Worm (Caenorhabditis elegans) whole organism, young adult: Measurements from ENCODE around the gene lhfp-4.
"Not testable (repeated sequence)": the region's sequence is repeated elsewhere in the genome, so short reads cannot be mapped to it uniquely, and the experiment has no call there.

ENCODE experiments used
- B0261.1 ChIP-seq: sonication (generic microtip); optimal IDR thresholded peaks from 2 replicates; lab custom pipeline; 2016; ENCODE audit warnings: mild to moderate bottlenecking, missing genetic modification characterization, moderate library complexity, missing compliant biosample characterization
- D2030.7 ChIP-seq: fragments of 200-800 bp; sonication (Bioruptor generic); IDR thresholded peaks from 2 replicates; pipeline ENCODE4 v1.3.6; 2022; ENCODE audit warnings: missing genetic modification reagents, missing genetic modification characterization, missing compliant biosample characterization
- F33H1.4 ChIP-seq: fragments of 200-800 bp; sonication (Bioruptor generic); IDR thresholded peaks from 2 replicates; pipeline ENCODE4 v1.3.6; 2022; ENCODE audit warnings: missing genetic modification reagents, missing genetic modification characterization, missing compliant biosample characterization
- F57A8.1 ChIP-seq: fragments of 200-800 bp; sonication (Bioruptor generic); optimal IDR thresholded peaks from 2 replicates; lab custom pipeline; 2018; ENCODE audit warnings: mild to moderate bottlenecking, missing genetic modification characterization, moderate library complexity, missing compliant biosample characterization
- K11D2.4 ChIP-seq: fragments of 200-800 bp; sonication (Bioruptor generic); IDR thresholded peaks from 2 replicates; pipeline ENCODE4 v1.3.6; 2022; ENCODE audit warnings: missing genetic modification reagents, missing genetic modification characterization, missing compliant biosample characterization
- T07F8.4 ChIP-seq: sonication (generic microtip); optimal IDR thresholded peaks from 2 replicates; lab custom pipeline; 2016; ENCODE audit warnings: mild to moderate bottlenecking, missing genetic modification characterization, moderate library complexity, missing compliant biosample characterization
- Y67H2A.10 ChIP-seq: fragments of 200-800 bp; sonication (Bioruptor generic); conservative IDR thresholded peaks from 2 replicates; pipeline ENCODE4 v1.3.6; 2022; ENCODE audit warnings: missing genetic modification reagents, missing genetic modification characterization, missing compliant biosample characterization
- Y79H2A.3 ChIP-seq: fragments of 200-800 bp; sonication (Bioruptor generic); conservative IDR thresholded peaks from 2 replicates; pipeline ENCODE4 v1.3.6; 2022; ENCODE audit warnings: missing genetic modification reagents, missing genetic modification characterization, missing compliant biosample characterization
- aptf-3 ChIP-seq: fragments of 200-800 bp; sonication (Bioruptor generic); IDR thresholded peaks from 2 replicates; pipeline ENCODE4 v1.3.6; 2022; ENCODE audit warnings: missing genetic modification characterization, missing compliant biosample characterization
- atf-7 ChIP-seq: sonication (generic microtip); optimal IDR thresholded peaks from 2 replicates; lab custom pipeline; 2017; ENCODE audit warnings: mild to moderate bottlenecking, missing genetic modification characterization, missing compliant biosample characterization
- athp-1 ChIP-seq: sonication (generic microtip); optimal IDR thresholded peaks from 2 replicates; lab custom pipeline; 2017; ENCODE audit warnings: mild to moderate bottlenecking, missing genetic modification characterization, missing compliant biosample characterization
- bed-1 ChIP-seq: fragments of 200-800 bp; sonication (Bioruptor generic); IDR thresholded peaks from 2 replicates; pipeline ENCODE4 v1.3.6; 2022; ENCODE audit warnings: missing genetic modification reagents, missing genetic modification characterization, missing compliant biosample characterization
- bed-2 ChIP-seq: fragments of 200-800 bp; sonication (Bioruptor generic); IDR thresholded peaks from 2 replicates; pipeline ENCODE4 v1.3.6; 2022; ENCODE audit warnings: missing genetic modification reagents, missing genetic modification characterization, missing compliant biosample characterization
- ceh-40 ChIP-seq: fragments of 200-800 bp; sonication (Bioruptor generic); IDR thresholded peaks from 2 replicates; pipeline ENCODE4 v1.3.6; 2022; ENCODE audit warnings: missing genetic modification characterization, missing compliant biosample characterization
- die-1 ChIP-seq: sonication (generic microtip); optimal IDR thresholded peaks from 2 replicates; lab custom pipeline; 2016; ENCODE audit warnings: missing genotype, mild to moderate bottlenecking, missing genetic modification characterization, missing compliant biosample characterization
- dox-1 ChIP-seq: fragments of 200-800 bp; sonication (Bioruptor generic); IDR thresholded peaks from 2 replicates; pipeline ENCODE4 v1.3.6; 2022; ENCODE audit warnings: missing genetic modification reagents, missing genetic modification characterization, missing compliant biosample characterization
- efl-1 ChIP-seq: fragments of 150-350 bp; optimal IDR thresholded peaks from 2 replicates; lab custom pipeline; 2014; ENCODE audit warnings: missing biosample characterization, missing genetic modification reagents, missing genetic modification characterization
- egl-18 ChIP-seq: fragments of 200-800 bp; sonication (Bioruptor generic); IDR thresholded peaks from 2 replicates; pipeline ENCODE4 v1.3.6; 2022; ENCODE audit warnings: missing genetic modification reagents, missing genetic modification characterization, missing compliant biosample characterization
- ets-4 ChIP-seq: fragments of 200-800 bp; sonication (Bioruptor generic); optimal IDR thresholded peaks from 2 replicates; lab custom pipeline; 2018; ENCODE audit warnings: mild to moderate bottlenecking, missing genetic modification characterization, missing compliant biosample characterization
- fkh-3 ChIP-seq: sonication (generic microtip); optimal IDR thresholded peaks from 2 replicates; lab custom pipeline; 2016; ENCODE audit warnings: mild to moderate bottlenecking, missing genetic modification characterization, missing compliant biosample characterization
- hmg-1.2 ChIP-seq: fragments of 200-800 bp; sonication (Bioruptor generic); IDR thresholded peaks from 2 replicates; pipeline ENCODE4 v1.3.6; 2022; ENCODE audit warnings: missing genetic modification reagents, missing genetic modification characterization, missing compliant biosample characterization
- hsf-1 ChIP-seq: fragments of 200-800 bp; sonication (Bioruptor generic); IDR thresholded peaks from 2 replicates; pipeline ENCODE4 v1.3.6; 2022; ENCODE audit warnings: missing genetic modification reagents, missing genetic modification characterization, missing compliant biosample characterization
- lin-26 ChIP-seq: fragments of 200-800 bp; sonication (Bioruptor generic); IDR thresholded peaks from 2 replicates; pipeline ENCODE4 v1.3.6; 2022; ENCODE audit warnings: missing genetic modification reagents, missing genetic modification characterization, missing compliant biosample characterization
- madf-3 ChIP-seq: fragments of 200-800 bp; sonication (Bioruptor generic); IDR thresholded peaks from 2 replicates; pipeline ENCODE4 v1.3.6; 2022; ENCODE audit warnings: missing genetic modification reagents, missing genetic modification characterization, missing compliant biosample characterization
- madf-8 ChIP-seq: fragments of 200-800 bp; sonication (Bioruptor generic); conservative IDR thresholded peaks from 2 replicates; pipeline ENCODE4 v1.3.6; 2022; ENCODE audit warnings: missing genetic modification reagents, missing genetic modification characterization, missing compliant biosample characterization
- mes-4 ChIP-seq: sonication (generic microtip); optimal IDR thresholded peaks from 2 replicates; lab custom pipeline; 2016; ENCODE audit warnings: missing genotype, missing genetic modification characterization, missing compliant biosample characterization
- nhr-179 ChIP-seq: sonication (generic microtip); optimal IDR thresholded peaks from 2 replicates; lab custom pipeline; 2016; ENCODE audit warnings: mild to moderate bottlenecking, missing genetic modification characterization, missing compliant biosample characterization
- rcor-1 ChIP-seq: fragments of 200-800 bp; sonication (Bioruptor generic); IDR thresholded peaks from 2 replicates; pipeline ENCODE4 v1.3.6; 2022; ENCODE audit warnings: missing genetic modification reagents, missing genetic modification characterization, missing compliant biosample characterization
- rpc-1 ChIP-seq, 2 experiments: fragments of 150-350 bp in 1 of 2; sonication (generic microtip) in 1 of 2; optimal IDR thresholded peaks; 2 replicates each; lab custom pipeline; 2014 to 2018; ENCODE audit warnings: missing biosample characterization in 1 of 2, missing genetic modification characterization in 1 of 2, missing genetic modification reagents in 1 of 2, missing genotype in 1 of 2
- sea-2 ChIP-seq: fragments of 200-800 bp; sonication (Bioruptor generic); IDR thresholded peaks from 2 replicates; pipeline ENCODE4 v1.3.6; 2022; ENCODE audit warnings: missing genetic modification characterization, missing compliant biosample characterization
- snpc-3.4 ChIP-seq: sonication (generic microtip); optimal IDR thresholded peaks from 2 replicates; lab custom pipeline; 2017; ENCODE audit warnings: missing genetic modification characterization, mild to moderate bottlenecking, missing compliant biosample characterization, antibody characterized with exemption, moderate library complexity, missing genotype, missing genetic modification reagents
- zim-3 ChIP-seq: sonication (generic microtip); optimal IDR thresholded peaks from 2 replicates; lab custom pipeline; 2017; ENCODE audit warnings: mild to moderate bottlenecking, missing genetic modification characterization, moderate library complexity, missing compliant biosample characterization

Gene lhfp-4

DNA sequence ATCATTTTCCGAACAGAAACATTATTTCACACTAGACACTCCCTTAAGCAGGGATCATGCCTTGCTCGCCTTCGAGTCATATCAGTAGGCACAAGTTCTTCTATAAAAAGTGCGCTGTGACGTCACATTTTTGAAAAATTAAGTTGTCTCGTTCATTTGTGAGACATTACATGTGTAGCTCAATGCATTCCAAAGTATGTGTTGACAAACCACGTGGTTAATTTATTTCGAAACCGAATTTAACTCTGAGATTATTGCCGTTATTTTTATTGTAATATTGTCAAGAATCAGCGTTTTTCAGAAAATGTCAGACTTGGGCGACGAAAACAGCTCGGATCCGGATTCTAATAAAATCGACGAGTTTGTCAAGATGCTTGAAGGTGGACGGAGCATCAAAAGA, 19.1 kb downstream of the lhfp-4 start, which contains the start of gene T28F3.5:
T28F3.5 (plus strand) TSS at position 301 of the 400 bp plus-strand sequence.
- no peak for TF ChIP-seq F33H1.4 (GFP tag; lab: Robert Waterston, UW)
- no peak for TF ChIP-seq zim-3 (tag; lab: Kevin White, UChicago)
- TF ChIP-seq lin-26: no peak
- TF ChIP-seq ets-4 (GFP tag; lab: Kevin White, UChicago): no peak
- no peak for TF ChIP-seq F57A8.1 (GFP tag; lab: Kevin White, UChicago)
- no peak for TF ChIP-seq nhr-179
- TF ChIP-seq egl-18 (GFP tag; lab: Robert Waterston, UW): no peak
- TF ChIP-seq madf-3 (GFP tag; lab: Robert Waterston, UW): no peak
- TF ChIP-seq hmg-1.2 (GFP tag; lab: Robert Waterston, UW): no peak

DNA sequence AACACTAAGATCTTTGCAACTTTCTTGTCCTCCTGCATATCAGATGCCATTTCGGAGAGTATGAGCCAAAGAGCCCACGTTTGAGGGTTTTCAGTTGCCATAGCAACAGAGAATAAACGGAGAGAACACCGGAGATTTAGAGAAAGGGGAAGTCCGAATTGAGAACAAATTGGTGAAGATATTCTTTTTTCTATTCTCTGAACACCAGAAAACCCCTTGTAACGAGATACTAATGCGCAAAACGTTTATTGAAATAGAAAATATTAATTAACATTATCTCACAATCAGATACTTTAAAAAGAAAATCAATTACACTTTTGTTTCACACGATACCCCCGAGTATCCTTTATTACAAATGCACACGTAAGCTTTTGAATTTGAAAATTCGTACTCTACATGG, 26.6 kb downstream of the lhfp-4 start, which contains the start of gene ifta-2:
ifta-2 (minus strand) TSS at position 101 of the 400 bp plus-strand sequence.
- TF ChIP-seq dox-1 (GFP tag; lab: Robert Waterston, UW) (no peak), T07F8.4 (tag; lab: Kevin White, UChicago) (no peak), athp-1 (no peak)

DNA sequence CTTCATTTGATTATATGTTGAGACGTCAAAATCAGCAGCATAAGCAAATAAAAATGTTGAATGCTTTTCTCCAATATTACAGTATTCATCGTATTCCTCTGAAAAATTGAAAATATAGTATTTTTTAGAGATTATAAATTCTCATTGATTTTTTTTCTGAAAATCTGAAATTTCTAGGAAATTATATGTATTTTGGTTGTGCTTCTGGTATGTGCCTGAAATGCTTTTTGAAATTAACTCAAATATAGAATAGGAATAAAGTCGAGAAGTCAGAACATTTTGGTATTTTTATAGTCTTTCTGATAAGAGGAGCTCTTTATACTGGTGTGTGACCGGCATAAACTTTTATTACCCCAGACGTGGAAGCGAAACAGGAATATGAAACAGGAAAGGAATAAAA, 31.8 kb downstream of the lhfp-4 start, which contains the start of gene T28F3.8:
T28F3.8 (minus strand) TSS at position 101 of the 400 bp plus-strand sequence.
- not testable (repeated sequence) for TF ChIP-seq ceh-40; sea-2 (GFP tag; lab: Robert Waterston, UW); Y79H2A.3 (GFP tag; lab: Robert Waterston, UW)

DNA sequence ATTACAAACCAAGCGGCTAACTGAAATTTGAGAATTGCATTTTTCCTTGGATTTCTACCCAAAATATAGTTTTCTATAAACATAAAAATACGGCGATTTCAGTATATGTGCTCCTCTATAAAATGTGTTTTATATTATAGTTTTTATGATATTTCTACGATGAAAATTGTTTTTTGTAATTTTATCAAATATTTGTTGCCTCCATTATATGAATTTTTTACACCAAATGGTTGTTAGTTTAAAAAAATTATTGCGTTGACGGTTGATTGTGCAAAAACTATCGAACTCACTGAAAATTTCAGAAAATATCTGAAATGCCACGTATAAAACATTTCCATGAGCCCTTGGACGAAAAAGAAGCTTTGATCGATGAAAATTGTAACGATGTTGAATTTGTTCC, 32.8 kb downstream of the lhfp-4 start, which contains the start of gene T28F3.9:
T28F3.9 (plus strand) TSS at position 301 of the 400 bp plus-strand sequence.
- TF ChIP-seq ets-4 (GFP tag; lab: Kevin White, UChicago) (no peak), fkh-3 (tag; lab: Kevin White, UChicago) (no peak)
- TF ChIP-seq, all 124 proteins: peak for 0

DNA sequence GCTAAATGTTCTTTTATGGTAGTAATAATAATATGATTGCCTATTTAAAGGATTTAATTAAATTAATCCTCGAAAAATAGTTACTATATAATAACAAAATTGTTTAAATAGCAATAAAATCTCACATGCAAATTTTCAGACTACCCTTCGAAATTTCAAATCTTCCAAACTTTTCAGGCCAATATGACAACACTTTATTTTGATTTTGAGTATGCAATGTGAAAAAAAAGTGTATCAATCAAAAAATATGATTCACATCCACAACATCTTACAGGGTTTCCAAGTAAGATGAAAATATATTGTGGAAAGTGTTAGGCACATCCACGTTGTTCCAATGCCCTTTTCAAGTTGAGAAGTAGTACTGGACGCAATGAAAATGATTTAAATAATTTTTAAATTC, 36.5 kb downstream of the lhfp-4 start, which contains the start of gene snf-9:
snf-9 (plus strand) TSS at position 301 of the 400 bp plus-strand sequence.
- TF ChIP-seq B0261.1 (tag; lab: Kevin White, UChicago) (no peak), snpc-3.4 (tag; lab: Kevin White, UChicago) (no peak), F33H1.4 (GFP tag; lab: Robert Waterston, UW) (no peak), aptf-3 (no peak), madf-8 (GFP tag; lab: Robert Waterston, UW) (no peak), D2030.7 (GFP tag; lab: Robert Waterston, UW) (no peak), rpc-1 (optimal IDR thresholded peaks at IDR 0.05; lab: Kevin White, UChicago) (no peak), rpc-1 (tag; optimal IDR thresholded peaks at IDR 0.05; lab: Kevin White, UChicago) (no peak), efl-1 (GFP tag; lab: Kevin White, UChicago) (no peak), hsf-1 (GFP tag; lab: Robert Waterston, UW) (no peak), die-1 (tag; lab: Kevin White, UChicago) (no peak), mes-4 (tag; lab: Kevin White, UChicago) (no peak), K11D2.4 (GFP tag; lab: Robert Waterston, UW) (no peak), atf-7 (tag; lab: Kevin White, UChicago) (no peak), bed-2 (GFP tag; lab: Robert Waterston, UW) (no peak), rcor-1 (GFP tag; lab: Robert Waterston, UW) (no peak), bed-1 (GFP tag; lab: Robert Waterston, UW) (no peak), Y67H2A.10 (no peak), athp-1 (no peak)
